Worm (Caenorhabditis elegans): ENCODE data around the gene T01C8.3.

- TF ChIP-seq ama-1 (optimal IDR thresholded peaks at IDR 0.05) (no peak), blmp-1 (tag; optimal IDR thresholded peaks at IDR 0.05; ENCODE audit: insufficient read depth) (no peak), nhr-11 (tag; optimal IDR thresholded peaks at IDR 0.05) (no peak), nhr-129 (tag; optimal IDR thresholded peaks at IDR 0.05) (peak; percentile 28), nhr-12 (tag; optimal IDR thresholded peaks at IDR 0.05) (no peak), R02D3.7 (tag; optimal IDR thresholded peaks at IDR 0.05) (no peak), snpc-4 (tag; optimal IDR thresholded peaks at IDR 0.05) (no peak), unc-62 (GFP tag; optimal IDR thresholded peaks at IDR 0.05) (no peak), ZK546.5 (tag; optimal IDR thresholded peaks at IDR 0.05) (no peak), sma-9 (GFP tag; optimal IDR thresholded peaks at IDR 0.05) (no peak), sma-9 (tag; optimal IDR thresholded peaks at IDR 0.05) (no peak)
Measured at ce11 chrX:16772112-16772731, 10.8 kb downstream of the T01C8.3 start.
